Worm (Caenorhabditis elegans) whole organism, late embryonic: ENCODE data around the gene dhs-8.

Experiments used
- C38D4.7 ChIP-seq: fragments of 200-800 bp; sonication (Bioruptor generic); optimal IDR thresholded peaks from 2 replicates; lab custom pipeline; 2018; ENCODE audit warnings: mild to moderate bottlenecking, missing genetic modification characterization, moderate library complexity, missing compliant biosample characterization
- F13H6.1 ChIP-seq: sonication (generic microtip); optimal IDR thresholded peaks from 2 replicates; lab custom pipeline; 2016; ENCODE audit warnings: missing genetic modification characterization, missing compliant biosample characterization
- K02D7.2 ChIP-seq: sonication (generic microtip); optimal IDR thresholded peaks from 2 replicates; lab custom pipeline; 2017; ENCODE audit warnings: mild to moderate bottlenecking, missing genetic modification characterization, missing compliant biosample characterization
- K09A11.1 ChIP-seq: sonication (generic microtip); optimal IDR thresholded peaks from 2 replicates; lab custom pipeline; 2017; ENCODE audit warnings: antibody characterized with exemption, mild to moderate bottlenecking, missing genetic modification characterization, missing compliant biosample characterization; ENCODE audit not compliant: insufficient read depth
- T23F11.4 ChIP-seq: fragments of 200-800 bp; sonication (Bioruptor generic); optimal IDR thresholded peaks from 2 replicates; lab custom pipeline; 2018; ENCODE audit warnings: mild to moderate bottlenecking, missing genetic modification characterization, missing compliant biosample characterization
- Y22D7AL.16 ChIP-seq: sonication (generic microtip); optimal IDR thresholded peaks from 2 replicates; lab custom pipeline; 2016; ENCODE audit warnings: missing genetic modification characterization, missing compliant biosample characterization
- ahr-1 ChIP-seq: sonication (generic microtip); optimal IDR thresholded peaks from 2 replicates; lab custom pipeline; 2016; ENCODE audit warnings: missing genetic modification characterization, missing compliant biosample characterization
- ceh-14 ChIP-seq: sonication (generic microtip); optimal IDR thresholded peaks from 2 replicates; lab custom pipeline; 2016; ENCODE audit warnings: missing genotype, missing genetic modification characterization, missing compliant biosample characterization
- ceh-18 ChIP-seq: sonication (generic microtip); optimal IDR thresholded peaks from 2 replicates; lab custom pipeline; 2016; ENCODE audit warnings: missing genetic modification characterization, missing compliant biosample characterization
- ceh-19 ChIP-seq: fragments of 200-800 bp; sonication (Bioruptor generic); optimal IDR thresholded peaks from 2 replicates; lab custom pipeline; 2018; ENCODE audit warnings: mild to moderate bottlenecking, missing genetic modification characterization, missing compliant biosample characterization
- ceh-24 ChIP-seq: sonication (generic microtip); optimal IDR thresholded peaks from 2 replicates; lab custom pipeline; 2016; ENCODE audit warnings: mild to moderate bottlenecking, missing genetic modification characterization, missing compliant biosample characterization
- ceh-30 ChIP-seq: fragments of 150-350 bp; optimal IDR thresholded peaks from 2 replicates; lab custom pipeline; 2014; ENCODE audit warnings: missing biosample characterization, missing genetic modification characterization
- ceh-31 ChIP-seq: sonication (generic microtip); optimal IDR thresholded peaks from 2 replicates; lab custom pipeline; 2016; ENCODE audit warnings: missing genetic modification characterization, missing compliant biosample characterization
- ceh-34 ChIP-seq: sonication (generic microtip); optimal IDR thresholded peaks from 2 replicates; lab custom pipeline; 2016; ENCODE audit warnings: mild to moderate bottlenecking, missing genetic modification characterization, missing compliant biosample characterization
- ceh-45 ChIP-seq: fragments of 200-800 bp; sonication (Bioruptor generic); IDR thresholded peaks from 2 replicates; pipeline ENCODE4 v1.3.6; 2022; ENCODE audit warnings: missing genetic modification reagents, missing genetic modification characterization, missing compliant biosample characterization
- ceh-48 ChIP-seq: sonication (generic microtip); optimal IDR thresholded peaks from 2 replicates; lab custom pipeline; 2016; ENCODE audit warnings: missing genetic modification characterization, inconsistent platforms, missing compliant biosample characterization
- ceh-6 ChIP-seq: fragments of 200-800 bp; sonication (Bioruptor generic); optimal IDR thresholded peaks from 2 replicates; lab custom pipeline; 2018; ENCODE audit warnings: mild to moderate bottlenecking, missing genetic modification characterization, missing compliant biosample characterization
- ceh-9 ChIP-seq: sonication (generic microtip); optimal IDR thresholded peaks from 2 replicates; lab custom pipeline; 2016; ENCODE audit warnings: mild to moderate bottlenecking, missing genetic modification characterization, inconsistent platforms, missing compliant biosample characterization
- che-1 ChIP-seq: sonication (generic microtip); optimal IDR thresholded peaks from 2 replicates; lab custom pipeline; 2016; ENCODE audit warnings: mild to moderate bottlenecking, missing genetic modification characterization, missing compliant biosample characterization
- dmd-4 ChIP-seq: sonication (generic microtip); optimal IDR thresholded peaks from 2 replicates; lab custom pipeline; 2016; ENCODE audit warnings: borderline replicate concordance, missing genetic modification characterization, missing compliant biosample characterization
- elt-2 ChIP-seq: sonication (generic microtip); optimal IDR thresholded peaks from 2 replicates; lab custom pipeline; 2016; ENCODE audit warnings: missing genetic modification reagents, missing genetic modification characterization, missing compliant biosample characterization
- elt-4 ChIP-seq: sonication (generic microtip); optimal IDR thresholded peaks from 2 replicates; lab custom pipeline; 2016; ENCODE audit warnings: missing genetic modification characterization, missing compliant biosample characterization
- ets-4 ChIP-seq: sonication (generic microtip); optimal IDR thresholded peaks from 2 replicates; lab custom pipeline; 2016; ENCODE audit warnings: missing genetic modification characterization, missing compliant biosample characterization
- eyg-1 ChIP-seq: sonication (generic microtip); optimal IDR thresholded peaks from 2 replicates; lab custom pipeline; 2016; ENCODE audit warnings: missing genotype, missing genetic modification characterization, missing compliant biosample characterization
- fkh-6 ChIP-seq: sonication (generic microtip); optimal IDR thresholded peaks from 2 replicates; lab custom pipeline; 2016; ENCODE audit warnings: missing genetic modification characterization, missing compliant biosample characterization
- gmeb-2 ChIP-seq: sonication (generic microtip); optimal IDR thresholded peaks from 2 replicates; lab custom pipeline; 2016; ENCODE audit warnings: missing genetic modification characterization, inconsistent platforms, missing compliant biosample characterization
- hlh-13 ChIP-seq: fragments of 200-800 bp; sonication (Bioruptor generic); optimal IDR thresholded peaks from 2 replicates; lab custom pipeline; 2018; ENCODE audit warnings: mild to moderate bottlenecking, missing genetic modification characterization, missing compliant biosample characterization
- hlh-15 ChIP-seq: sonication (generic microtip); optimal IDR thresholded peaks from 2 replicates; lab custom pipeline; 2016; ENCODE audit warnings: missing genetic modification characterization, missing compliant biosample characterization
- hlh-30 ChIP-seq: sonication (generic microtip); optimal IDR thresholded peaks from 2 replicates; lab custom pipeline; 2017; ENCODE audit warnings: antibody characterized with exemption, missing genetic modification characterization, missing compliant biosample characterization; ENCODE audit not compliant: insufficient read depth
- hlh-6 ChIP-seq: sonication (generic microtip); optimal IDR thresholded peaks from 2 replicates; lab custom pipeline; 2016; ENCODE audit warnings: missing genotype, missing genetic modification characterization, missing compliant biosample characterization
- hlh-8 ChIP-seq: sonication (generic microtip); optimal IDR thresholded peaks from 2 replicates; lab custom pipeline; 2016; ENCODE audit warnings: missing genotype, missing genetic modification characterization, missing compliant biosample characterization
- lim-6 ChIP-seq: sonication (generic microtip); optimal IDR thresholded peaks from 2 replicates; lab custom pipeline; 2016; ENCODE audit warnings: missing genetic modification characterization, missing compliant biosample characterization
- mec-3 ChIP-seq: sonication (generic microtip); optimal IDR thresholded peaks from 2 replicates; lab custom pipeline; 2016; ENCODE audit warnings: borderline replicate concordance, missing genetic modification characterization, missing compliant biosample characterization
- nhr-11 ChIP-seq: fragments of 150-350 bp; optimal IDR thresholded peaks from 2 replicates; lab custom pipeline; 2014; ENCODE audit warnings: missing biosample characterization, missing genetic modification characterization
- nhr-232 ChIP-seq: sonication (generic microtip); optimal IDR thresholded peaks from 2 replicates; lab custom pipeline; 2016; ENCODE audit warnings: missing genetic modification characterization, missing compliant biosample characterization
- npax-4 ChIP-seq: sonication (generic microtip); optimal IDR thresholded peaks from 2 replicates; lab custom pipeline; 2016; ENCODE audit warnings: missing genetic modification characterization, missing compliant biosample characterization
- pat-9 ChIP-seq: fragments of 200-800 bp; sonication (Bioruptor generic); optimal IDR thresholded peaks from 2 replicates; lab custom pipeline; 2018; ENCODE audit warnings: mild to moderate bottlenecking, missing genetic modification characterization, moderate library complexity, missing compliant biosample characterization
- pax-1 ChIP-seq: fragments of 150-350 bp; optimal IDR thresholded peaks from 2 replicates; lab custom pipeline; 2014; ENCODE audit warnings: missing biosample characterization, missing genetic modification characterization
- pha-2 ChIP-seq: sonication (generic microtip); optimal IDR thresholded peaks from 2 replicates; lab custom pipeline; 2017; ENCODE audit warnings: mild to moderate bottlenecking, missing genetic modification characterization, missing compliant biosample characterization
- pha-4 ChIP-seq: fragments of 150-350 bp; optimal IDR thresholded peaks from 2 replicates; lab custom pipeline; 2018; ENCODE audit warnings: missing biosample characterization, missing genetic modification reagents, missing genetic modification characterization
- pqm-1 ChIP-seq: sonication (generic microtip); optimal IDR thresholded peaks from 2 replicates; lab custom pipeline; 2016; ENCODE audit warnings: missing genetic modification characterization, missing compliant biosample characterization
- pros-1 ChIP-seq: fragments of 150-350 bp; optimal IDR thresholded peaks from 2 replicates; lab custom pipeline; 2014; ENCODE audit warnings: missing biosample characterization, missing genetic modification reagents, missing genetic modification characterization
- ref-2 ChIP-seq: sonication (generic microtip); optimal IDR thresholded peaks from 2 replicates; lab custom pipeline; 2016; ENCODE audit warnings: missing genetic modification characterization, missing compliant biosample characterization
- rnt-1 ChIP-seq: sonication (generic microtip); optimal IDR thresholded peaks from 2 replicates; lab custom pipeline; 2016; ENCODE audit warnings: missing genetic modification characterization, missing compliant biosample characterization
- sdc-2 ChIP-seq: sonication (generic microtip); optimal IDR thresholded peaks from 2 replicates; lab custom pipeline; 2016; ENCODE audit warnings: missing genotype, missing genetic modification characterization, missing compliant biosample characterization
- sox-2 ChIP-seq: fragments of 200-800 bp; sonication (Bioruptor generic); IDR thresholded peaks from 2 replicates; pipeline ENCODE4 v1.3.6; 2022; ENCODE audit warnings: missing genetic modification reagents, missing genetic modification characterization, missing compliant biosample characterization
- sox-4 ChIP-seq: sonication (generic microtip); optimal IDR thresholded peaks from 2 replicates; lab custom pipeline; 2017; ENCODE audit warnings: mild to moderate bottlenecking, missing genetic modification characterization, inconsistent platforms, missing compliant biosample characterization
- syd-9 ChIP-seq: sonication (generic microtip); optimal IDR thresholded peaks from 2 replicates; lab custom pipeline; 2016; ENCODE audit warnings: mild to moderate bottlenecking, missing genetic modification characterization, moderate library complexity, missing compliant biosample characterization
- tbx-2 ChIP-seq: sonication (generic microtip); optimal IDR thresholded peaks from 2 replicates; lab custom pipeline; 2016; ENCODE audit warnings: missing genetic modification characterization, missing compliant biosample characterization
- ttx-3 ChIP-seq: sonication (generic microtip); optimal IDR thresholded peaks from 2 replicates; lab custom pipeline; 2016; ENCODE audit warnings: missing genetic modification reagents, missing genetic modification characterization, missing compliant biosample characterization
- unc-55 ChIP-seq: sonication (generic microtip); optimal IDR thresholded peaks from 2 replicates; lab custom pipeline; 2017; ENCODE audit warnings: missing biosample characterization, missing genetic modification reagents, missing genetic modification characterization
- unc-86 ChIP-seq: sonication (generic microtip); optimal IDR thresholded peaks from 2 replicates; lab custom pipeline; 2016; ENCODE audit warnings: missing genetic modification characterization, missing compliant biosample characterization
- zip-5 ChIP-seq: sonication (generic microtip); optimal IDR thresholded peaks from 2 replicates; lab custom pipeline; 2016; ENCODE audit warnings: missing genetic modification characterization, missing compliant biosample characterization
- ztf-16 ChIP-seq: sonication (generic microtip); optimal IDR thresholded peaks from 2 replicates; lab custom pipeline; 2017; ENCODE audit warnings: missing genetic modification characterization, missing compliant biosample characterization

The dhs-8 gene

DNA sequence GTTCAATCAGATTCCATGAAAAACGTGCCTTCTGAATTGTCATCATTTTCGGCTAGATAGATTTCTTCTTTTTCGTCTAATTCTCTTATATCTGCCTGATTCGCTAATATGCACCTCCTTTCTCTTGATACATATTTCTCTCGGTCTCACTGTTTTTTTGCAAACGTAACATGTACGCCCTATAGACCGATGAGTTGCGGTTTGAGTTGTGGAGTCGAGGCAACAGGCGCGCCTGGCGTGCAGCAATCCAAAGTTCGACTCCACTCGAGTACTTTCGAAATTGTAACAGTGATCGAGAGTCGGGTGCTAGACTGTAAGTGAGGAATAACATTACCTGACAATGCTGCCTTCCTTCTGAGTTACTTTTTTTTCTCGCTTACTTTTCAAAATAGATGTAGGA lies 1.0 kb upstream of the dhs-8 start:
- TF ChIP-seq C38D4.7 (GFP tag; lab: Kevin White, UChicago) (peak; percentile 82), elt-4 (tag; lab: Kevin White, UChicago) (no peak), syd-9 (peak; percentile 59), K09A11.1 (tag; lab: Kevin White, UChicago) (peak; percentile 89), lim-6 (tag; lab: Kevin White, UChicago) (no peak), pha-2 (peak; percentile 88), pat-9 (tag; lab: Kevin White, UChicago) (peak; percentile 90), pax-1 (tag; lab: Kevin White, UChicago) (no peak), zip-5 (tag; lab: Kevin White, UChicago) (peak; percentile 68), T23F11.4 (peak; percentile 74), nhr-232 (tag; lab: Kevin White, UChicago) (peak; percentile 85), hlh-6 (tag; lab: Kevin White, UChicago) (peak; percentile 91), gmeb-2 (tag; lab: Kevin White, UChicago) (peak; percentile 86), fkh-6 (tag; lab: Kevin White, UChicago) (peak; percentile 85), hlh-30 (tag; lab: Kevin White, UChicago) (peak; percentile 24), che-1 (peak; percentile 86), sdc-2 (tag; lab: Kevin White, UChicago) (peak; percentile 81), ceh-45 (no peak), pqm-1 (tag; lab: Kevin White, UChicago) (peak; percentile 90), ets-4 (tag; lab: Kevin White, UChicago) (peak; percentile 63), ceh-18 (peak; percentile 83), mec-3 (tag; lab: Kevin White, UChicago) (peak; percentile 5), pros-1 (tag; lab: Kevin White, UChicago) (peak; percentile 15), ceh-31 (tag; lab: Kevin White, UChicago) (peak; percentile 68), Y22D7AL.16 (peak; percentile 71), ceh-19 (GFP tag; lab: Kevin White, UChicago) (peak; percentile 82), nhr-11 (tag; lab: Kevin White, UChicago) (no peak), sox-2 (GFP tag; lab: Robert Waterston, UW) (peak; percentile 79), hlh-13 (GFP tag; lab: Kevin White, UChicago) (peak; percentile 75), hlh-8 (tag; lab: Kevin White, UChicago) (peak; percentile 63), ahr-1 (tag; lab: Kevin White, UChicago) (peak; percentile 74), ceh-14 (peak; percentile 70), ceh-30 (tag; lab: Kevin White, UChicago) (peak; percentile 73), rnt-1 (peak; percentile 96), F13H6.1 (tag; lab: Kevin White, UChicago) (peak; percentile 73), ceh-9 (peak; percentile 43), pha-4 (tag; lab: Kevin White, UChicago) (no peak), ztf-16 (tag; lab: Kevin White, UChicago) (peak; percentile 94), ttx-3 (tag; lab: Kevin White, UChicago) (peak; percentile 80), K02D7.2 (tag; lab: Kevin White, UChicago) (peak; percentile 82), eyg-1 (tag; lab: Kevin White, UChicago) (peak; percentile 83), unc-55 (GFP tag; lab: Kevin White, UChicago) (no peak), ceh-34 (tag; lab: Kevin White, UChicago) (peak; percentile 86), sox-4 (tag; lab: Kevin White, UChicago) (peak; percentile 80), tbx-2 (tag; lab: Kevin White, UChicago) (peak; percentile 91), hlh-15 (peak; percentile 71), ceh-6 (GFP tag; lab: Kevin White, UChicago) (peak; percentile 92), elt-2 (tag; lab: Kevin White, UChicago) (peak; percentile 93), unc-86 (tag; lab: Kevin White, UChicago) (peak; percentile 72), npax-4 (peak; percentile 69), dmd-4 (tag; lab: Kevin White, UChicago) (peak; percentile 75), ceh-48 (peak; percentile 77), ref-2 (tag; lab: Kevin White, UChicago) (peak; percentile 83), ceh-24 (tag; lab: Kevin White, UChicago) (peak; percentile 34)
